Fruit fly (Drosophila melanogaster) whole organism, prepupa: ENCODE results near the gene CG31207.

Source experiments
- Blimp-1 ChIP-seq: fragments of 200-800 bp; sonication (Bioruptor generic); optimal IDR thresholded peaks from 3 replicates; lab custom pipeline; 2017; ENCODE audit warnings: missing biosample characterization, missing genetic modification characterization, mild to moderate bottlenecking, moderate library complexity, missing genetic modification reagents
- CG10631 ChIP-seq: fragments of 200-800 bp; sonication (Bioruptor generic); optimal IDR thresholded peaks from 2 replicates; lab custom pipeline; 2016; ENCODE audit warnings: missing biosample characterization, missing genetic modification characterization
- CG11294 ChIP-seq: fragments of 200-800 bp; sonication (Bioruptor generic); IDR thresholded peaks from 2 replicates; pipeline ENCODE4 v1.3.6; 2022; ENCODE audit warnings: missing biosample characterization, missing genetic modification characterization
- CG11762 ChIP-seq: fragments of 200-800 bp; sonication (Bioruptor generic); optimal IDR thresholded peaks from 3 replicates; lab custom pipeline; 2016; ENCODE audit warnings: missing biosample characterization, missing genetic modification characterization; ENCODE audit not compliant: insufficient read depth
- CG15336 ChIP-seq: fragments of 200-800 bp; sonication (Bioruptor generic); IDR thresholded peaks from 2 replicates; pipeline ENCODE4 v1.3.6; 2022; ENCODE audit warnings: missing biosample characterization, missing genetic modification characterization
- CG1621 ChIP-seq: fragments of 200-800 bp; sonication (Bioruptor generic); optimal IDR thresholded peaks from 3 replicates; lab custom pipeline; 2018; ENCODE audit warnings: missing biosample characterization, mild to moderate bottlenecking, missing genetic modification characterization
- CG16779 ChIP-seq: fragments of 200-800 bp; sonication (Bioruptor generic); optimal IDR thresholded peaks from 3 replicates; lab custom pipeline; 2017; ENCODE audit warnings: missing biosample characterization, mild to moderate bottlenecking, missing genetic modification characterization
- CG3032 ChIP-seq: fragments of 200-800 bp; optimal IDR thresholded peaks from 2 replicates; lab custom pipeline; 2019; ENCODE audit warnings: missing biosample characterization, mild to moderate bottlenecking, missing genetic modification characterization, moderate library complexity
- CG31627 ChIP-seq: fragments of 200-800 bp; sonication (Bioruptor generic); optimal IDR thresholded peaks from 3 replicates; lab custom pipeline; 2016; ENCODE audit warnings: missing biosample characterization, missing genetic modification characterization
- CG32006 ChIP-seq: fragments of 200-800 bp; sonication (Bioruptor generic); optimal IDR thresholded peaks from 3 replicates; lab custom pipeline; 2017; ENCODE audit warnings: missing biosample characterization, mild to moderate bottlenecking, missing genetic modification characterization
- CG34406 ChIP-seq: fragments of 200-800 bp; sonication (Bioruptor generic); optimal IDR thresholded peaks from 3 replicates; lab custom pipeline; 2016; ENCODE audit warnings: missing biosample characterization, missing genetic modification characterization
- CG3919 ChIP-seq: fragments of 200-800 bp; sonication (Bioruptor generic); optimal IDR thresholded peaks from 3 replicates; lab custom pipeline; 2016; ENCODE audit warnings: missing biosample characterization, missing genetic modification characterization
- CG6276 ChIP-seq: fragments of 200-800 bp; sonication (Bioruptor generic); optimal IDR thresholded peaks from 2 replicates; lab custom pipeline; 2017; ENCODE audit warnings: missing biosample characterization, mild to moderate bottlenecking, missing genetic modification characterization
- CG6808 ChIP-seq: fragments of 200-800 bp; sonication (Bioruptor generic); optimal IDR thresholded peaks from 3 replicates; lab custom pipeline; 2017; ENCODE audit warnings: missing biosample characterization, missing genetic modification characterization, mild to moderate bottlenecking, moderate library complexity, missing genetic modification reagents
- CG6854 ChIP-seq: fragments of 200-800 bp; sonication (Bioruptor generic); optimal IDR thresholded peaks from 2 replicates; lab custom pipeline; 2017; ENCODE audit warnings: missing biosample characterization, mild to moderate bottlenecking, missing genetic modification characterization
- CG7368 ChIP-seq: fragments of 200-800 bp; sonication (Bioruptor generic); optimal IDR thresholded peaks from 3 replicates; lab custom pipeline; 2016; ENCODE audit warnings: missing biosample characterization, missing genetic modification characterization
- CG8119 ChIP-seq: fragments of 200-800 bp; sonication (Bioruptor generic); IDR thresholded peaks from 3 replicates; pipeline ENCODE4 v1.3.6; 2022; ENCODE audit warnings: missing biosample characterization, missing genetic modification characterization
- CG8319 ChIP-seq: fragments of 200-800 bp; sonication (Bioruptor generic); optimal IDR thresholded peaks from 3 replicates; lab custom pipeline; 2016; ENCODE audit warnings: missing biosample characterization, missing genetic modification characterization
- CG9139 ChIP-seq: fragments of 200-800 bp; sonication (Bioruptor generic); optimal IDR thresholded peaks from 3 replicates; lab custom pipeline; 2017; ENCODE audit warnings: missing biosample characterization, mild to moderate bottlenecking, missing genetic modification characterization
- Eip75B ChIP-seq: fragments of 200-800 bp; sonication (Bioruptor generic); optimal IDR thresholded peaks from 3 replicates; lab custom pipeline; 2016; ENCODE audit warnings: missing biosample characterization, missing genetic modification characterization
- Eip93F ChIP-seq: fragments of 200-800 bp; sonication (Bioruptor generic); optimal IDR thresholded peaks from 2 replicates; lab custom pipeline; 2016; ENCODE audit warnings: missing biosample characterization, mild to moderate bottlenecking, missing genetic modification characterization
- Ets21C ChIP-seq: fragments of 200-800 bp; sonication (Bioruptor generic); optimal IDR thresholded peaks from 3 replicates; lab custom pipeline; 2016; ENCODE audit warnings: missing biosample characterization, missing genetic modification characterization
- Ets96B ChIP-seq: fragments of 200-800 bp; optimal IDR thresholded peaks from 2 replicates; lab custom pipeline; 2019; ENCODE audit warnings: missing biosample characterization, mild to moderate bottlenecking, missing genetic modification characterization, moderate library complexity
- Gug ChIP-seq: fragments of 200-800 bp; sonication (Bioruptor generic); IDR thresholded peaks from 2 replicates; pipeline ENCODE4 v1.3.6; 2022; ENCODE audit warnings: missing biosample characterization, missing genetic modification characterization
- Hr38 ChIP-seq: sonication (Bioruptor generic); optimal IDR thresholded peaks from 2 replicates; lab custom pipeline; 2016; ENCODE audit warnings: missing biosample characterization, missing genetic modification characterization
- Hr39 ChIP-seq: fragments of 200-800 bp; sonication (Bioruptor generic); optimal IDR thresholded peaks from 2 replicates; lab custom pipeline; 2016; ENCODE audit warnings: missing biosample characterization, missing genetic modification characterization
- Hr4 ChIP-seq: fragments of 200-800 bp; sonication (Bioruptor generic); optimal IDR thresholded peaks from 3 replicates; lab custom pipeline; 2016; ENCODE audit warnings: missing biosample characterization, missing genetic modification characterization
- OdsH ChIP-seq: fragments of 200-800 bp; sonication (Bioruptor generic); optimal IDR thresholded peaks from 3 replicates; lab custom pipeline; 2016; ENCODE audit warnings: missing biosample characterization, missing genetic modification characterization
- Smox ChIP-seq: fragments of 200-800 bp; sonication (Bioruptor generic); optimal IDR thresholded peaks from 3 replicates; lab custom pipeline; 2016; ENCODE audit warnings: missing biosample characterization, missing genetic modification characterization
- Sox14 ChIP-seq: fragments of 200-800 bp; sonication (Bioruptor generic); optimal IDR thresholded peaks from 3 replicates; lab custom pipeline; 2016; ENCODE audit warnings: missing biosample characterization, missing genetic modification characterization
- Sox15 ChIP-seq: fragments of 200-800 bp; sonication (Bioruptor generic); optimal IDR thresholded peaks from 3 replicates; lab custom pipeline; 2016; ENCODE audit warnings: missing biosample characterization, missing genetic modification characterization
- cyc ChIP-seq: fragments of 200-800 bp; sonication (Bioruptor generic); optimal IDR thresholded peaks from 3 replicates; lab custom pipeline; 2016; ENCODE audit warnings: missing biosample characterization, missing genetic modification characterization
- dac ChIP-seq: fragments of 200-800 bp; sonication (Bioruptor generic); optimal IDR thresholded peaks from 2 replicates; lab custom pipeline; 2017; ENCODE audit warnings: missing biosample characterization, mild to moderate bottlenecking, missing genetic modification characterization
- eg ChIP-seq: fragments of 200-800 bp; sonication (Bioruptor generic); IDR thresholded peaks from 3 replicates; pipeline ENCODE4 v1.3.6; 2022; ENCODE audit warnings: missing biosample characterization, missing genetic modification characterization
- fd59A ChIP-seq: fragments of 200-800 bp; sonication (Bioruptor generic); optimal IDR thresholded peaks from 2 replicates; lab custom pipeline; 2017; ENCODE audit warnings: missing biosample characterization, mild to moderate bottlenecking, missing genetic modification characterization, missing genetic modification reagents
- fd85E ChIP-seq: fragments of 200-800 bp; sonication (Bioruptor generic); optimal IDR thresholded peaks from 3 replicates; lab custom pipeline; 2016; ENCODE audit warnings: missing biosample characterization, missing genetic modification characterization
- fkh ChIP-seq: fragments of 200-800 bp; sonication (Bioruptor generic); optimal IDR thresholded peaks from 3 replicates; lab custom pipeline; 2017; ENCODE audit warnings: missing biosample characterization, mild to moderate bottlenecking, missing genetic modification characterization, moderate library complexity
- lz ChIP-seq: fragments of 200-800 bp; sonication (Bioruptor generic); optimal IDR thresholded peaks from 3 replicates; lab custom pipeline; 2016; ENCODE audit warnings: missing biosample characterization, missing genetic modification characterization
- net ChIP-seq: fragments of 200-800 bp; sonication (Bioruptor generic); optimal IDR thresholded peaks from 3 replicates; lab custom pipeline; 2016; ENCODE audit warnings: missing biosample characterization, missing genetic modification characterization
- pdm3 ChIP-seq: fragments of 200-800 bp; sonication (Bioruptor generic); optimal IDR thresholded peaks from 3 replicates; lab custom pipeline; 2016; ENCODE audit warnings: missing biosample characterization, missing genetic modification characterization
- spab ChIP-seq: fragments of 200-800 bp; sonication (Bioruptor generic); optimal IDR thresholded peaks from 2 replicates; lab custom pipeline; 2017; ENCODE audit warnings: missing biosample characterization, mild to moderate bottlenecking, missing genetic modification characterization, missing genetic modification reagents
- svp ChIP-seq: fragments of 200-800 bp; sonication (Bioruptor generic); peaks from one replicate; lab custom pipeline; 2016; ENCODE audit warnings: missing biosample characterization, missing genetic modification characterization
- topi ChIP-seq: fragments of 200-800 bp; sonication (Bioruptor generic); optimal IDR thresholded peaks from 3 replicates; lab custom pipeline; 2016; ENCODE audit warnings: missing biosample characterization, missing genetic modification characterization
- vri ChIP-seq: fragments of 200-800 bp; sonication (Bioruptor generic); optimal IDR thresholded peaks from 3 replicates; lab custom pipeline; 2016; ENCODE audit warnings: missing biosample characterization, mild to moderate bottlenecking, missing genetic modification characterization

Gene CG31207

DNA sequence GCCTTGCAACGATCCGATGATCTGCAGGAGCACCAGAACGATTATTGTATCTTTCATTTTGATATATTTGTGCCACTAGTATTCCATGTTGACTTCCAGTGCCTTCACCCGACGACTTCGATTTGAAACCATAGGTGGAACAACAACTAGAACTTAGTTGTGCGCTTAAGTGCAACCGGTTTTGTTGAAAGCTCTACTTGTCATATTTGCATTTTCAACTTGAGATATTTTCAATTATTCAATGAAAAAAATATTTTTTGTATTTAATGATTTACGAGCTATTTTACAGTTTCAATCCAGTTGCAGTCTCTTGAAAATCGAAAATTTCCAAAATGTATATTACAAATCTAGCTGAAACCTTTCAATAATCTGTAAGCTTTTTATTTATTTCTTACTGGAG is at the start of gene CG31207:
TSS of gene CG31207 (minus strand) at position 101 of the 400 bp plus-strand sequence.
- TF ChIP-seq eg (GFP tag; lab: Robert Waterston, UW) (no peak), CG31627 (GFP tag; lab: Kevin White, UChicago) (no peak), CG6276 (no peak), Gug (no peak), spab (GFP tag; lab: Kevin White, UChicago) (no peak), cyc (GFP tag; lab: Kevin White, UChicago) (no peak), CG15336 (GFP tag; lab: Robert Waterston, UW) (no peak), CG3919 (GFP tag; lab: Kevin White, UChicago) (no peak), pdm3 (GFP tag; lab: Kevin White, UChicago) (no peak)

DNA sequence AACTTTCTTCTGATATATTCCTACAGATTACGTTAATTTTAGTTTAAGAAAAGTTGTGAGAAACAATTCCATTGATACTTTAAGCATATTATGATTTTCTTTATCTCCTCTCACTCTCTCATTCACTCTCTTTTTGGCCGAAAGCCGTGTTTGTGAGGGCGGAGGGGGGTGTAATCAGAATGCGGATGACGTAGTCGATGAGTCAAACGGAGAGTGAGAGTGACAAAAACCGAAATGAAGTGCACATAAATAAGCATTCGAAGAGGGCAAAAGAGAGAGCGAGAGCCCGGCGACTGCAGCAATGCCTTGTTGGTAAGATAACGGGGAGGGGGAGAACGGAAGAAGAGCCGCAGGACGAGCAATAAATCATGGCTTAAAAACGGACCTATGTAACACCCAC is 47.5 kb upstream of the CG31207 start:
- TF ChIP-seq topi (GFP tag; lab: Kevin White, UChicago) (no peak), CG32006 (GFP tag; lab: Kevin White, UChicago) (no peak), Hr38 (GFP tag; lab: Kevin White, UChicago) (no peak), Eip75B (GFP tag; lab: Kevin White, UChicago) (no peak), Blimp-1 (GFP tag; lab: Kevin White, UChicago) (peak; percentile 92)

DNA sequence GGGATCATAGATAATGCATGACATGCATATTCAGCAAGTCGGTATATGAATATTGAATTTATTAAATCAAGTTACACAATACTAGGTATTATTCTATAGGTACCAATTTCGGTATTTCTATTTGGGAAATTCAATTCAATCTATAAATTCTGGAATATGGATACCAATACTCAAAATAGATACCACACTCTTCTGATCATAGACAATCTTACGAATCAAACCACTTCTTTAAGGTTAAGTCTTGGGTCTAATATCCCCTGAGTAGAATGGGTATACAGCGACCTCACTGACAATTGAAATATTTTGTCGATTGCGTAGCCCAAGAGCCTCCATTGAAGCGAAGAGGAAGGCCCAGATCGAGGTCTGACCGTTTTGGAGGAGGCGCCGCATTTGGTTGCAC is 46.0 kb upstream of the CG31207 start:
- TF ChIP-seq CG16779 (tag; lab: Kevin White, UChicago) (no peak), CG6854 (GFP tag; lab: Kevin White, UChicago) (no peak), CG8319 (GFP tag; lab: Kevin White, UChicago) (no peak), CG11762 (GFP tag; lab: Kevin White, UChicago) (no peak), CG6808 (no peak), CG3919 (GFP tag; lab: Kevin White, UChicago) (no peak), CG32006 (GFP tag; lab: Kevin White, UChicago) (peak; percentile 44), vri (GFP tag; lab: Kevin White, UChicago) (no peak), CG9139 (GFP tag; lab: Kevin White, UChicago) (no peak), lz (GFP tag; lab: Kevin White, UChicago) (no peak), CG11294 (no peak), svp (GFP tag; lab: Kevin White, UChicago) (no peak), fkh (GFP tag; lab: Kevin White, UChicago) (no peak), CG3032 (tag; lab: Kevin White, UChicago) (no peak), CG15336 (GFP tag; lab: Robert Waterston, UW) (0 out of 2 replicates have a peak, but pooled peaks have one; percentile 32), CG7368 (no peak), CG6276 (no peak), net (GFP tag; lab: Kevin White, UChicago) (no peak), OdsH (no peak), Ets96B (tag; lab: Kevin White, UChicago) (no peak), CG8119 (GFP tag; lab: Robert Waterston, UW) (peak; percentile 24; the same call in 1 of the 3 replicates), Hr4 (GFP tag; lab: Kevin White, UChicago) (peak; percentile 32), fd85E (no peak), Sox15 (no peak), CG10631 (GFP tag; lab: Kevin White, UChicago) (no peak), Ets21C (GFP tag; lab: Kevin White, UChicago) (no peak), dac (GFP tag; lab: Kevin White, UChicago) (no peak), Eip93F (GFP tag; lab: Kevin White, UChicago) (no peak), CG34406 (no peak), eg (GFP tag; lab: Robert Waterston, UW) (no peak), CG31627 (GFP tag; lab: Kevin White, UChicago) (no peak), Eip75B (GFP tag; lab: Kevin White, UChicago) (peak; percentile 10), CG1621 (no peak), fd59A (GFP tag; lab: Kevin White, UChicago) (no peak), Hr39 (GFP tag; lab: Kevin White, UChicago) (peak; percentile 9), Sox14 (GFP tag; lab: Kevin White, UChicago) (no peak), Smox (no peak)
